Worm (Caenorhabditis elegans) whole organism, early embryonic: ENCODE data around the gene era-1.

ENCODE experiments used
- ceh-36 ChIP-seq: sonication (generic microtip); optimal IDR thresholded peaks from 2 replicates; lab custom pipeline; 2016; ENCODE audit warnings: missing genetic modification characterization, inconsistent platforms, missing compliant biosample characterization
- flt-1 ChIP-seq: fragments of 200-800 bp; sonication (Bioruptor generic); IDR thresholded peaks from 2 replicates; pipeline ENCODE4 v1.3.6; 2022; ENCODE audit warnings: missing genetic modification characterization, missing compliant biosample characterization
- tbx-11 ChIP-seq: fragments of 200-800 bp; sonication (Bioruptor generic); IDR thresholded peaks from 2 replicates; pipeline ENCODE4 v1.3.6; 2022; ENCODE audit warnings: missing genetic modification characterization, missing compliant biosample characterization

DNA sequence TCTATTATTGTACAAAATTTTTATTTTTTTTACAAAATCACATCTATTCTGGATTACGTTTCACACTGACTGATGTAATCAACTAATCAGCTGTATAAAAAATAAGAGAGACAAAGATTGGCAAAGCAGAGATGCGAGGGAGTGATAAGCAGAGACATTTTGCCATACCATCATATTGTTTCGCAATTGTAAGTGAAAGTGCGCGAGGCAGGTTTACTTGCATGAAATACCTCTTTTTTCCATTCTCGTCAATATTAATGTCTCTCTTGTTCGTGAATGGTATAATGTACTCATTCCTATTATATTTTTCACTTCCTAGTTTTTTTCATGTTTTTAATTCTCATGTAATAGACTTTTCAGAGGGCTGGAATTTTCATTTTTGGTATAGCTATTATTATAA is 34.0 kb downstream of the era-1 start:
- TF ChIP-seq ceh-36 = no peak
- TF ChIP-seq flt-1 = no peak
- no peak for TF ChIP-seq tbx-11 (GFP tag; lab: Robert Waterston, UW)
